Fruit fly (Drosophila melanogaster) whole organism, wandering third instar larva: ENCODE results near the gene Ir75d.
A peak's percentile ranks its signal among the peaks of the same experiment; 100 is the strongest.

Experiments
- Dfd ChIP-seq: fragments of >200 bp; optimal IDR thresholded peaks from 2 replicates; lab custom pipeline; 2017; ENCODE audit warnings: missing biosample characterization, missing genetic modification characterization
- GATAd ChIP-seq: sonication (Bioruptor generic); optimal IDR thresholded peaks from 2 replicates; lab custom pipeline; 2016; ENCODE audit warnings: missing biosample characterization, missing genetic modification characterization
- Myc ChIP-seq: fragments of >200 bp; optimal IDR thresholded peaks from 2 replicates; lab custom pipeline; 2017
- brk ChIP-seq: fragments of 200-800 bp; sonication (Bioruptor generic); optimal IDR thresholded peaks from 2 replicates; lab custom pipeline; 2016; ENCODE audit warnings: missing biosample characterization, mild to moderate bottlenecking, missing genetic modification characterization
- dl ChIP-seq, 2 experiments: fragments of 175-275, 200-275 bp in 1 of 2; fragments of 200-275 bp in 1 of 2; sonication (Bioruptor generic); optimal IDR thresholded peaks; lab custom pipeline; 2018; ENCODE audit warnings: mild to moderate bottlenecking in 2 of 2, missing biosample characterization in 2 of 2, missing genetic modification characterization in 2 of 2, moderate library complexity in 2 of 2; ENCODE audit not compliant: partially characterized antibody in 2 of 2, insufficient read depth in 1 of 2
- fru ChIP-seq: fragments of 200-800 bp; sonication (Bioruptor generic); optimal IDR thresholded peaks from 3 replicates; lab custom pipeline; 2016; ENCODE audit warnings: missing biosample characterization, mild to moderate bottlenecking, missing genetic modification characterization
- pan ChIP-seq: fragments of >200 bp; optimal IDR thresholded peaks from 2 replicates; lab custom pipeline; 2017
- rgr ChIP-seq: fragments of 200-800 bp; sonication (Bioruptor generic); optimal IDR thresholded peaks from 3 replicates; lab custom pipeline; 2016; ENCODE audit warnings: missing biosample characterization, mild to moderate bottlenecking, missing genetic modification characterization
- woc ChIP-seq: sonication (Bioruptor generic); optimal IDR thresholded peaks from 2 replicates; lab custom pipeline; 2016; ENCODE audit warnings: missing biosample characterization, mild to moderate bottlenecking, missing genetic modification characterization

- TF ChIP-seq woc (GFP tag; lab: Kevin White, UChicago) (peak; percentile 46), Myc (lab: Kevin White, UChicago) (no peak), Dfd (GFP tag; lab: Kevin White, UChicago) (no peak), rgr (GFP tag; lab: Kevin White, UChicago) (no peak), dl (GFP tag; optimal IDR thresholded peaks at IDR 0.05; lab: Kevin White, UChicago; ENCODE audit: insufficient read depth in 1 of 2, partially characterized antibody in 2 of 2) (no peak), fru (no peak), GATAd (GFP tag; lab: Kevin White, UChicago) (no peak), pan (lab: Kevin White, UChicago) (no peak), brk (GFP tag; lab: Kevin White, UChicago) (no peak)
Measured at dm6 chr3L:18904772-18905601, 6.0 kb downstream of the Ir75d start, which contains the start of the genes CSN1b and Prp6.
